Worm (Caenorhabditis elegans) whole organism, L4/young adult: ENCODE measurements around the gene T11G6.5.

Experiments
- dao-5 ChIP-seq: sonication (generic microtip); optimal IDR thresholded peaks from 2 replicates; lab custom pipeline; 2016; ENCODE audit warnings: missing genotype, missing genetic modification characterization, moderate library complexity, missing compliant biosample characterization
- him-1 ChIP-seq: sonication (generic microtip); optimal IDR thresholded peaks from 2 replicates; lab custom pipeline; 2016; ENCODE audit warnings: missing genotype, missing genetic modification reagents, missing genetic modification characterization, missing compliant biosample characterization

ce11 chrIV:10812099-10812498 lies 30.5 kb downstream of the T11G6.5 start, which contains the start of gene miz-1:
- TF ChIP-seq him-1 (tag; lab: Kevin White, UChicago) (no peak), dao-5 (no peak)
